Worm (Caenorhabditis elegans): ENCODE data around the gene idpb-1.

idpb-1 gene

DNA sequence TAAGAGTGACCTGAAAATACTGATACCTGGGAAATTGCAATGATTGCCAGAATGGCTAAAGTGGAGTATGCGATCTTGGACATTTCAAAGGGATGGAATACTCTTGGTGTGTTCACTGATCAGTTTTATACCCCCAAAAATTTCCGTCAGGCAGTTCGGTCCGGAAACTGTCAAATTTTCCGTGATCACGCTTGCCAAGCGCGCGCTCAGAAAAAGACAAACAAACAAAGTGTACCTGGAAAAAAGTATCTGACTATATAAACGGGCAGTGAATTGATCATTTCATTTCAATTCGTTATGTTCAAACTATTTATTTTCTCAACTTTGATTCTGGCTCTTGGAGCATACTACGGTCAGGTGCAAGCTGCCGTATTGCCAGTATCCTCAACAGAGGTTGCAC, at the start of gene idpb-1, which contains the start of gene idpb-3:
Gene idpb-1 (plus strand): TSS at position 284 of the 400 bp plus-strand sequence.
Gene idpb-3 (minus strand): TSS at position 101 of the 400 bp plus-strand sequence.
- TF ChIP-seq hmg-11 (tag; optimal IDR thresholded peaks at IDR 0.05) (no peak), lin-15B (tag; optimal IDR thresholded peaks at IDR 0.05) (no peak), nhr-67 (tag; optimal IDR thresholded peaks at IDR 0.05) (no peak), eor-1 (tag; optimal IDR thresholded peaks at IDR 0.05) (no peak), ceh-28 (tag; optimal IDR thresholded peaks at IDR 0.05) (no peak), nhr-11 (tag; optimal IDR thresholded peaks at IDR 0.05) (no peak), fkh-2 (tag; optimal IDR thresholded peaks at IDR 0.05) (no peak), daf-12 (tag; optimal IDR thresholded peaks at IDR 0.05) (no peak), egl-5 (tag; optimal IDR thresholded peaks at IDR 0.05) (no peak), ama-1 (optimal IDR thresholded peaks at IDR 0.05) (no peak), pha-4 (tag; optimal IDR thresholded peaks at IDR 0.05) (no peak), elt-1 (tag; optimal IDR thresholded peaks at IDR 0.05) (no peak), mml-1 (tag; optimal IDR thresholded peaks at IDR 0.05) (no peak), nhr-77 (tag; optimal IDR thresholded peaks at IDR 0.05) (no peak), ztf-4 (tag; optimal IDR thresholded peaks at IDR 0.05) (no peak)

DNA sequence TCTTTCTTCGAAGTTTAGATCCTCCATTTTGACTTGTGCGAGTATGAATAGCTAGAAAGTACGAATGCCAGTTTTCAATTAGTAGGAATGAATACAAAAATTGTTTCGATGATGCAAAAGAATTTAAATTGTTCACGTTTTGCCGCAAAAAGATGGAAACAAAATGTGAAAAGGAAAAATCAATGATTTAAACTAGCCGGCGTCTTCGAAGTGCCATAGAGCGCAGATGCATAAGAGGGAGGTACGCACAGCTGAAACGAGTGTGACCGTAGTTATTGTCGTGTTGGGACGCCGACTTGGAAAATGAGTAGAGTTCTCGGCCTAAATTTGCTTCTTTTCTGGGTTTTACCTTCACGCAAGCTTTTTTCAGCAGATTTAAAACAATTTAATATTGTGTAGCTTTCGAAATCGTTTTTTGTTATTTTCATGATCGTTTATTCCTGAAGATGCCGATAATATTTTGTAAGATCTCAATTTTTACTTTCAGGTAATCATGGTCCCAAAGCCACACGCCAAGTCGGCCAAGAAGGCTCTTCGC, 46.6 kb upstream of the idpb-1 start, which contains the start of the genes ify-1 and rpl-22:
Gene ify-1 (minus strand): TSS at position 51 of the 538 bp plus-strand sequence.
Gene rpl-22 (plus strand): TSS at position 488 of the 538 bp plus-strand sequence.
- TF ChIP-seq sea-2 (GFP tag; optimal IDR thresholded peaks at IDR 0.05) (no peak), snpc-4 (tag; optimal IDR thresholded peaks at IDR 0.05) (peak; percentile 96), ceh-9 (tag; optimal IDR thresholded peaks at IDR 0.05) (no peak), jun-1 (tag; optimal IDR thresholded peaks at IDR 0.05) (peak; percentile 77), egl-27 (tag; optimal IDR thresholded peaks at IDR 0.05) (no peak), elt-3 (tag; optimal IDR thresholded peaks at IDR 0.05) (no peak), ZK546.5 (tag; optimal IDR thresholded peaks at IDR 0.05) (peak; percentile 37), nfya-1 (tag; optimal IDR thresholded peaks at IDR 0.05; ENCODE audit: insufficient read depth) (peak; percentile 99), nhr-43 (tag; optimal IDR thresholded peaks at IDR 0.05; ENCODE audit: poor library complexity, severe bottlenecking) (peak; percentile 94), eor-1 (tag; optimal IDR thresholded peaks at IDR 0.05) (no peak), nhr-12 (tag; optimal IDR thresholded peaks at IDR 0.05) (no peak), skn-1 (tag; optimal IDR thresholded peaks at IDR 0.05) (peak; percentile 91), fkh-2 (tag; optimal IDR thresholded peaks at IDR 0.05) (no peak), hmg-11 (tag; optimal IDR thresholded peaks at IDR 0.05) (peak; percentile 86), ceh-16 (tag; optimal IDR thresholded peaks at IDR 0.05) (no peak), unc-62 (GFP tag; optimal IDR thresholded peaks at IDR 0.05) (peak; percentile 58), fos-1 (tag; optimal IDR thresholded peaks at IDR 0.05) (no peak), elt-1 (tag; optimal IDR thresholded peaks at IDR 0.05) (peak; percentile 47), egl-5 (tag; optimal IDR thresholded peaks at IDR 0.05) (peak; percentile 94), lin-15B (tag; optimal IDR thresholded peaks at IDR 0.05) (peak; percentile 98), nhr-23 (tag; optimal IDR thresholded peaks at IDR 0.05) (peak; percentile 98), nhr-237 (tag; optimal IDR thresholded peaks at IDR 0.05) (no peak), lsy-12 (tag; optimal IDR thresholded peaks at IDR 0.05) (peak; percentile 78), R02D3.7 (tag; optimal IDR thresholded peaks at IDR 0.05) (peak; percentile 84), lin-39 (tag; optimal IDR thresholded peaks at IDR 0.05) (peak; percentile 96), tbx-2 (tag; optimal IDR thresholded peaks at IDR 0.05) (peak; percentile 57), zag-1 (tag; optimal IDR thresholded peaks at IDR 0.05) (no peak), mdl-1 (tag; optimal IDR thresholded peaks at IDR 0.05) (no peak), ceh-82 (tag; optimal IDR thresholded peaks at IDR 0.05) (peak; percentile 48), nhr-67 (tag; optimal IDR thresholded peaks at IDR 0.05) (no peak), ama-1 (optimal IDR thresholded peaks at IDR 0.05) (peak; percentile 90), nhr-28 (tag; optimal IDR thresholded peaks at IDR 0.05) (no peak), nhr-76 (tag; optimal IDR thresholded peaks at IDR 0.05) (peak; percentile 11), ztf-4 (tag; optimal IDR thresholded peaks at IDR 0.05) (peak; percentile 67), mml-1 (tag; optimal IDR thresholded peaks at IDR 0.05) (no peak), ztf-11 (tag; optimal IDR thresholded peaks at IDR 0.05) (no peak), pha-4 (tag; optimal IDR thresholded peaks at IDR 0.05) (peak; percentile 99), elt-2 (tag; optimal IDR thresholded peaks at IDR 0.05) (peak; percentile 98), ceh-28 (tag; optimal IDR thresholded peaks at IDR 0.05) (peak; percentile 89), nhr-77 (tag; optimal IDR thresholded peaks at IDR 0.05) (peak; percentile 13), aly-2 (tag; optimal IDR thresholded peaks at IDR 0.05) (no peak), nhr-11 (tag; optimal IDR thresholded peaks at IDR 0.05) (peak; percentile 82), daf-12 (tag; optimal IDR thresholded peaks at IDR 0.05) (no peak), pqm-1 (tag; optimal IDR thresholded peaks at IDR 0.05) (peak; percentile 91), fkh-10 (GFP tag; optimal IDR thresholded peaks at IDR 0.05) (peak; percentile 53), nhr-25 (tag; optimal IDR thresholded peaks at IDR 0.05) (peak; percentile 99), unc-39 (tag; optimal IDR thresholded peaks at IDR 0.05) (no peak)

Measured in whole organism, L3 larva.